Fruit fly (Drosophila melanogaster) whole organism, adult: ENCODE measurements around the gene TwdlH.

Source experiments
- CG11617 ChIP-seq: fragments of 200-800 bp; sonication (Bioruptor generic); optimal IDR thresholded peaks from 2 replicates; lab custom pipeline; 2017; ENCODE audit warnings: mild to moderate bottlenecking, missing biosample characterization, missing genetic modification reagents, missing genetic modification characterization
- CG14711 ChIP-seq: fragments of 200-800 bp; sonication (Bioruptor generic); optimal IDR thresholded peaks from 2 replicates; lab custom pipeline; 2018; ENCODE audit warnings: missing biosample characterization, mild to moderate bottlenecking, missing genetic modification characterization, moderate library complexity
- CG33017 ChIP-seq: fragments of 200-800 bp; sonication (Bioruptor generic); optimal IDR thresholded peaks from 2 replicates; lab custom pipeline; 2018; ENCODE audit warnings: missing biosample characterization, mild to moderate bottlenecking, missing genetic modification characterization, moderate library complexity
- Clk ChIP-seq: fragments of 200-800 bp; sonication (Bioruptor generic); optimal IDR thresholded peaks from 2 replicates; lab custom pipeline; 2017; ENCODE audit warnings: missing biosample characterization, missing genetic modification characterization
- Crg-1 ChIP-seq: fragments of 200-800 bp; sonication (Bioruptor generic); optimal IDR thresholded peaks from 2 replicates; lab custom pipeline; 2016; ENCODE audit warnings: missing biosample characterization, missing genetic modification characterization
- kay ChIP-seq: fragments of 200-800 bp; sonication (Bioruptor generic); peaks from one replicate; lab custom pipeline; 2016; ENCODE audit warnings: missing biosample characterization, missing genetic modification characterization, borderline replicate concordance
- ovo ChIP-seq: fragments of 200-800 bp; sonication (Bioruptor generic); optimal IDR thresholded peaks from 2 replicates; lab custom pipeline; 2016; ENCODE audit warnings: missing biosample characterization, missing genetic modification characterization
- tj ChIP-seq: fragments of 200-800 bp; sonication (Bioruptor generic); optimal IDR thresholded peaks from 3 replicates; lab custom pipeline; 2017; ENCODE audit warnings: missing biosample characterization, mild to moderate bottlenecking, missing genetic modification characterization, moderate library complexity

- TF ChIP-seq ovo (GFP tag; lab: Kevin White, UChicago) (no peak), CG14711 (tag; lab: Kevin White, UChicago) (no peak), Crg-1 (no peak), Clk (GFP tag; lab: Kevin White, UChicago) (no peak), kay (GFP tag; lab: Kevin White, UChicago) (no peak), CG33017 (tag; lab: Kevin White, UChicago) (no peak), CG11617 (GFP tag; lab: Kevin White, UChicago) (peak; percentile 4), tj (no peak)
Measured at dm6 chr3R:26588158-26588584, 45.4 kb upstream of the TwdlH start.
